Worm (Caenorhabditis elegans) whole organism, L3 larva: Measurements from ENCODE around the gene mtre-1.

Experiments used
- R02D3.7 ChIP-seq: fragments of 150-350 bp; optimal IDR thresholded peaks from 2 replicates; lab custom pipeline; 2014; ENCODE audit warnings: missing biosample characterization, missing genetic modification characterization
- ZK546.5 ChIP-seq: sonication (generic microtip); optimal IDR thresholded peaks from 2 replicates; lab custom pipeline; 2017; ENCODE audit warnings: missing biosample characterization, missing genetic modification characterization
- aly-2 ChIP-seq: fragments of 150-350 bp; optimal IDR thresholded peaks from 2 replicates; lab custom pipeline; 2014; ENCODE audit warnings: missing biosample characterization, missing genetic modification characterization
- ama-1 ChIP-seq: fragments of 150-350 bp; optimal IDR thresholded peaks from 2 replicates; lab custom pipeline; 2018
- ceh-16 ChIP-seq: sonication (generic microtip); optimal IDR thresholded peaks from 2 replicates; lab custom pipeline; 2017; ENCODE audit warnings: missing biosample characterization, missing genetic modification characterization
- ceh-28 ChIP-seq: fragments of 150-350 bp; optimal IDR thresholded peaks from 2 replicates; lab custom pipeline; 2014; ENCODE audit warnings: missing biosample characterization, missing genetic modification reagents, missing genetic modification characterization
- ceh-82 ChIP-seq: fragments of 150-350 bp; optimal IDR thresholded peaks from 2 replicates; lab custom pipeline; 2014; ENCODE audit warnings: missing biosample characterization, missing genetic modification characterization
- ceh-9 ChIP-seq: sonication (generic microtip); optimal IDR thresholded peaks from 2 replicates; lab custom pipeline; 2018; ENCODE audit warnings: missing biosample characterization, missing genetic modification characterization
- daf-12 ChIP-seq: fragments of 150-350 bp; optimal IDR thresholded peaks from 2 replicates; lab custom pipeline; 2014; ENCODE audit warnings: missing biosample characterization, missing genetic modification reagents, missing genetic modification characterization
- egl-27 ChIP-seq: sonication (generic microtip); optimal IDR thresholded peaks from 4 replicates; lab custom pipeline; 2017; ENCODE audit warnings: missing biosample characterization, missing genetic modification reagents, missing genetic modification characterization
- egl-5 ChIP-seq: fragments of 150-350 bp; optimal IDR thresholded peaks from 2 replicates; lab custom pipeline; 2017; ENCODE audit warnings: missing biosample characterization, missing genetic modification reagents, missing genetic modification characterization, inconsistent platforms
- elt-1 ChIP-seq: fragments of 150-350 bp; optimal IDR thresholded peaks from 2 replicates; lab custom pipeline; 2014; ENCODE audit warnings: missing biosample characterization, missing genetic modification characterization
- elt-2 ChIP-seq: sonication (generic microtip); optimal IDR thresholded peaks from 2 replicates; lab custom pipeline; 2016; ENCODE audit warnings: missing genetic modification reagents, mild to moderate bottlenecking, missing genetic modification characterization, missing compliant biosample characterization
- elt-3 ChIP-seq, 3 experiments: fragments of 150-350 bp in 1 of 3; sonication (generic microtip) in 2 of 3; optimal IDR thresholded peaks; 2 replicates in 2 of 3; 4 replicates in 1 of 3; lab custom pipeline; 2014 to 2017; ENCODE audit warnings: missing biosample characterization in 3 of 3, missing genetic modification characterization in 3 of 3
- eor-1 ChIP-seq, 2 experiments: fragments of 150-350 bp; optimal IDR thresholded peaks; 2 replicates each; lab custom pipeline; 2014 to 2018; ENCODE audit warnings: missing biosample characterization in 2 of 2, missing genetic modification characterization in 2 of 2
- fkh-10 ChIP-seq: sonication (generic microtip); optimal IDR thresholded peaks from 2 replicates; lab custom pipeline; 2017; ENCODE audit warnings: missing biosample characterization, missing genetic modification reagents, missing genetic modification characterization
- fkh-2 ChIP-seq: fragments of 150-350 bp; optimal IDR thresholded peaks from 2 replicates; lab custom pipeline; 2014; ENCODE audit warnings: missing biosample characterization, missing genetic modification reagents, missing genetic modification characterization
- fos-1 ChIP-seq: fragments of 150-350 bp; optimal IDR thresholded peaks from 2 replicates; lab custom pipeline; 2014; ENCODE audit warnings: missing biosample characterization, missing genetic modification characterization
- hmg-11 ChIP-seq: sonication (generic microtip); optimal IDR thresholded peaks from 2 replicates; lab custom pipeline; 2016; ENCODE audit warnings: missing genetic modification characterization, missing compliant biosample characterization
- jun-1 ChIP-seq: fragments of 150-350 bp; optimal IDR thresholded peaks from 2 replicates; lab custom pipeline; 2014; ENCODE audit warnings: missing biosample characterization, missing genetic modification reagents, missing genetic modification characterization
- lin-15B ChIP-seq: fragments of 150-350 bp; optimal IDR thresholded peaks from 2 replicates; lab custom pipeline; 2014; ENCODE audit warnings: missing biosample characterization, missing genetic modification characterization
- lin-39 ChIP-seq: fragments of 150-350 bp; optimal IDR thresholded peaks from 2 replicates; lab custom pipeline; 2018; ENCODE audit warnings: missing biosample characterization, missing genetic modification reagents, missing genetic modification characterization
- lsy-12 ChIP-seq: sonication (generic microtip); optimal IDR thresholded peaks from 2 replicates; lab custom pipeline; 2016; ENCODE audit warnings: mild to moderate bottlenecking, missing genetic modification characterization, missing compliant biosample characterization
- mdl-1 ChIP-seq: fragments of 150-350 bp; optimal IDR thresholded peaks from 2 replicates; lab custom pipeline; 2014; ENCODE audit warnings: missing biosample characterization, missing genetic modification characterization
- mml-1 ChIP-seq: fragments of 150-350 bp; sonication (generic microtip); optimal IDR thresholded peaks from 3 replicates; lab custom pipeline; 2014; ENCODE audit warnings: missing biosample characterization, missing genetic modification characterization
- nfya-1 ChIP-seq: sonication (generic microtip); optimal IDR thresholded peaks from 2 replicates; lab custom pipeline; 2017; ENCODE audit warnings: missing genetic modification characterization, mild to moderate bottlenecking, missing compliant biosample characterization, antibody characterized with exemption, moderate library complexity; ENCODE audit not compliant: insufficient read depth
- nhr-11 ChIP-seq: fragments of 150-350 bp; optimal IDR thresholded peaks from 2 replicates; lab custom pipeline; 2014; ENCODE audit warnings: missing biosample characterization, missing genetic modification characterization
- nhr-12 ChIP-seq: fragments of 150-350 bp; optimal IDR thresholded peaks from 2 replicates; lab custom pipeline; 2014; ENCODE audit warnings: missing biosample characterization, missing genetic modification characterization
- nhr-23 ChIP-seq: fragments of 150-350 bp; optimal IDR thresholded peaks from 2 replicates; lab custom pipeline; 2014; ENCODE audit warnings: missing biosample characterization, missing genetic modification reagents, missing genetic modification characterization
- nhr-237 ChIP-seq: fragments of 150-350 bp; optimal IDR thresholded peaks from 2 replicates; lab custom pipeline; 2014; ENCODE audit warnings: missing biosample characterization, missing genetic modification characterization
- nhr-25 ChIP-seq: sonication (generic microtip); optimal IDR thresholded peaks from 2 replicates; lab custom pipeline; 2017; ENCODE audit warnings: missing biosample characterization, missing genetic modification characterization
- nhr-28 ChIP-seq: fragments of 150-350 bp; optimal IDR thresholded peaks from 2 replicates; lab custom pipeline; 2014; ENCODE audit warnings: missing biosample characterization, missing genetic modification characterization
- nhr-43 ChIP-seq: sonication (generic microtip); optimal IDR thresholded peaks from 2 replicates; lab custom pipeline; 2016; ENCODE audit warnings: mild to moderate bottlenecking, missing genetic modification characterization, missing compliant biosample characterization; ENCODE audit not compliant: poor library complexity, severe bottlenecking
- nhr-67 ChIP-seq: fragments of 150-350 bp; optimal IDR thresholded peaks from 2 replicates; lab custom pipeline; 2014; ENCODE audit warnings: missing biosample characterization, missing genetic modification characterization
- nhr-76 ChIP-seq: fragments of 150-350 bp; sonication (generic microtip); optimal IDR thresholded peaks from 5 replicates; lab custom pipeline; 2014; ENCODE audit warnings: missing biosample characterization, missing genetic modification characterization
- nhr-77 ChIP-seq: fragments of 150-350 bp; optimal IDR thresholded peaks from 2 replicates; lab custom pipeline; 2014; ENCODE audit warnings: missing biosample characterization, missing genetic modification characterization
- pha-4 ChIP-seq: fragments of 150-350 bp; optimal IDR thresholded peaks from 2 replicates; lab custom pipeline; 2014; ENCODE audit warnings: missing biosample characterization, missing genetic modification reagents, missing genetic modification characterization
- pqm-1 ChIP-seq: fragments of 150-350 bp; optimal IDR thresholded peaks from 2 replicates; lab custom pipeline; 2017; ENCODE audit warnings: missing biosample characterization, missing genetic modification characterization, inconsistent platforms
- sea-2 ChIP-seq: fragments of 150-350 bp; sonication (generic microtip); optimal IDR thresholded peaks from 4 replicates; lab custom pipeline; 2014; ENCODE audit warnings: missing biosample characterization, missing genetic modification reagents, missing genetic modification characterization
- skn-1 ChIP-seq: fragments of 150-350 bp; optimal IDR thresholded peaks from 2 replicates; lab custom pipeline; 2014; ENCODE audit warnings: missing biosample characterization, missing genetic modification characterization
- snpc-4 ChIP-seq: fragments of 150-350 bp; optimal IDR thresholded peaks from 2 replicates; lab custom pipeline; 2014; ENCODE audit warnings: missing biosample characterization, missing genetic modification characterization
- tbx-2 ChIP-seq: sonication (generic microtip); optimal IDR thresholded peaks from 2 replicates; lab custom pipeline; 2016; ENCODE audit warnings: mild to moderate bottlenecking, missing genetic modification characterization, missing compliant biosample characterization
- unc-39 ChIP-seq: sonication (generic microtip); optimal IDR thresholded peaks from 4 replicates; lab custom pipeline; 2017; ENCODE audit warnings: missing biosample characterization, missing genetic modification characterization
- unc-62 ChIP-seq: fragments of 150-350 bp; sonication (generic microtip); optimal IDR thresholded peaks from 4 replicates; lab custom pipeline; 2014; ENCODE audit warnings: missing biosample characterization, missing genetic modification reagents, missing genetic modification characterization
- zag-1 ChIP-seq: fragments of 150-350 bp; optimal IDR thresholded peaks from 2 replicates; lab custom pipeline; 2014; ENCODE audit warnings: missing biosample characterization, missing genetic modification characterization
- ztf-11 ChIP-seq: fragments of 150-350 bp; optimal IDR thresholded peaks from 2 replicates; lab custom pipeline; 2014; ENCODE audit warnings: missing biosample characterization, missing genetic modification characterization
- ztf-4 ChIP-seq: fragments of 150-350 bp; optimal IDR thresholded peaks from 2 replicates; lab custom pipeline; 2014; ENCODE audit warnings: missing biosample characterization, missing genetic modification characterization

Gene mtre-1

ce11 chrII:8065985-8066384 is 15.6 kb upstream of the mtre-1 start, which contains the start of gene pdha-1:
Gene pdha-1 (plus strand): TSS chrII:8066285.
- no peak for TF ChIP-seq ceh-28 (tag; lab: Kevin White, UChicago)
- TF ChIP-seq elt-2 = no peak
- no peak for TF ChIP-seq ceh-16 (tag; lab: Kevin White, UChicago)
- no peak for TF ChIP-seq elt-3 (tag; optimal IDR thresholded peaks at IDR 0.05; lab: Kevin White, UChicago)
- TF ChIP-seq, all 47 proteins: peak for 0

ce11 chrII:8062334-8062791 is 12.0 kb upstream of the mtre-1 start, which contains the start of gene ufd-2:
Gene ufd-2 (plus strand): TSS chrII:8062741.
- TF ChIP-seq nhr-43 (peak; percentile 36), snpc-4 (peak; percentile 68), unc-39 (tag; lab: Kevin White, UChicago) (no peak), zag-1 (tag; lab: Kevin White, UChicago) (no peak), ama-1 (lab: Kevin White, UChicago) (no peak), nhr-237 (no peak), elt-2 (peak; percentile 81), daf-12 (tag; lab: Kevin White, UChicago) (no peak), ceh-16 (tag; lab: Kevin White, UChicago) (no peak), mml-1 (tag; lab: Kevin White, UChicago) (no peak), elt-3 (tag; optimal IDR thresholded peaks at IDR 0.05; lab: Kevin White, UChicago) (no peak), nfya-1 (tag; lab: Kevin White, UChicago) (peak; percentile 75), eor-1 (tag; optimal IDR thresholded peaks at IDR 0.05; lab: Kevin White, UChicago) (no peak), pqm-1 (peak; percentile 39), lin-39 (tag; lab: Kevin White, UChicago) (peak; percentile 83), nhr-28 (tag; lab: Kevin White, UChicago) (no peak), ceh-9 (tag; lab: Kevin White, UChicago) (no peak), lin-15B (tag; lab: Kevin White, UChicago) (peak; percentile 96), egl-5 (tag; lab: Kevin White, UChicago) (peak; percentile 9), nhr-25 (tag; lab: Kevin White, UChicago) (peak; percentile 80), R02D3.7 (tag; lab: Kevin White, UChicago) (peak; percentile 42), nhr-12 (tag; lab: Kevin White, UChicago) (no peak), unc-62 (GFP tag; lab: Kevin White, UChicago) (no peak), ztf-11 (no peak), ceh-28 (tag; lab: Kevin White, UChicago) (no peak), nhr-67 (tag; lab: Kevin White, UChicago) (no peak), mdl-1 (tag; lab: Kevin White, UChicago) (no peak), ztf-4 (tag; lab: Kevin White, UChicago) (no peak), ZK546.5 (no peak), fos-1 (tag; lab: Kevin White, UChicago) (no peak), nhr-11 (tag; lab: Kevin White, UChicago) (no peak), nhr-76 (tag; lab: Kevin White, UChicago) (no peak), jun-1 (tag; lab: Kevin White, UChicago) (peak; percentile 32), aly-2 (tag; lab: Kevin White, UChicago) (no peak), nhr-23 (no peak), egl-27 (tag; lab: Kevin White, UChicago) (no peak), nhr-77 (tag; lab: Kevin White, UChicago) (no peak), elt-1 (tag; lab: Kevin White, UChicago) (no peak), skn-1 (tag; lab: Kevin White, UChicago) (peak; percentile 77), hmg-11 (peak; percentile 22), fkh-2 (tag; lab: Kevin White, UChicago) (no peak), sea-2 (GFP tag; lab: Kevin White, UChicago) (no peak), fkh-10 (GFP tag; lab: Kevin White, UChicago) (no peak), lsy-12 (tag; lab: Kevin White, UChicago) (peak; percentile 23), tbx-2 (tag; lab: Kevin White, UChicago) (no peak), pha-4 (tag; lab: Kevin White, UChicago) (peak; percentile 82), ceh-82 (tag; lab: Kevin White, UChicago) (no peak)
